Fruit fly (Drosophila melanogaster) whole organism, wandering third instar larva: ENCODE results near the gene CG10561.

Experiments used
- Dif ChIP-seq: fragments of 200-275, 200-300 bp; sonication (Bioruptor generic); optimal IDR thresholded peaks from 2 replicates; lab custom pipeline; 2018; ENCODE audit warnings: missing biosample characterization, missing genetic modification characterization; ENCODE audit not compliant: partially characterized antibody
- Mio ChIP-seq: sonication (Bioruptor generic); optimal IDR thresholded peaks from 2 replicates; lab custom pipeline; 2016; ENCODE audit warnings: missing biosample characterization, missing genetic modification characterization
- ey ChIP-seq: fragments of 200-800 bp; sonication (Bioruptor generic); optimal IDR thresholded peaks from 2 replicates; lab custom pipeline; 2016; ENCODE audit warnings: missing biosample characterization, missing genetic modification characterization
- sv ChIP-seq: fragments of 200-800 bp; sonication (Bioruptor generic); optimal IDR thresholded peaks from 3 replicates; lab custom pipeline; 2016; ENCODE audit warnings: missing biosample characterization, missing genetic modification characterization
- woc ChIP-seq: sonication (Bioruptor generic); optimal IDR thresholded peaks from 2 replicates; lab custom pipeline; 2016; ENCODE audit warnings: missing biosample characterization, mild to moderate bottlenecking, missing genetic modification characterization

- TF ChIP-seq woc (GFP tag; lab: Kevin White, UChicago): no peak
- no peak for TF ChIP-seq Mio (GFP tag; lab: Kevin White, UChicago)
- TF ChIP-seq sv: no peak
- TF ChIP-seq Dif (GFP tag; lab: Kevin White, UChicago): no peak
- TF ChIP-seq ey: no peak
Measured at dm6 chr2L:19093868-19094267, 20.3 kb upstream of the CG10561 start.
